Worm (Caenorhabditis elegans) whole organism, L4/young adult: ENCODE data around the gene pqm-1.
A peak's percentile ranks its signal among the peaks of the same experiment; 100 is the strongest.

ENCODE experiments used
- W03F9.2 ChIP-seq: fragments of 150-350 bp; optimal IDR thresholded peaks from 2 replicates; lab custom pipeline; 2014; ENCODE audit warnings: missing biosample characterization, missing genetic modification characterization
- dao-5 ChIP-seq: sonication (generic microtip); optimal IDR thresholded peaks from 2 replicates; lab custom pipeline; 2016; ENCODE audit warnings: missing genotype, missing genetic modification characterization, moderate library complexity, missing compliant biosample characterization
- him-1 ChIP-seq: sonication (generic microtip); optimal IDR thresholded peaks from 2 replicates; lab custom pipeline; 2016; ENCODE audit warnings: missing genotype, missing genetic modification reagents, missing genetic modification characterization, missing compliant biosample characterization

- TF ChIP-seq him-1 (tag; lab: Kevin White, UChicago) (no peak), dao-5 (tag; lab: Kevin White, UChicago) (no peak), W03F9.2 (peak; percentile 64)
Measured at ce11 chrII:11103052-11103451, 49.3 kb downstream of the pqm-1 start.
